Worm (Caenorhabditis elegans) whole organism, mixed stage, embryonic: ENCODE results near the gene capg-2.

ENCODE experiments used
- flh-1 ChIP-seq: fragments of 200-800 bp; sonication (Bioruptor generic); optimal IDR thresholded peaks from 2 replicates; lab custom pipeline; 2018; ENCODE audit warnings: mild to moderate bottlenecking, missing genetic modification characterization, moderate library complexity, missing compliant biosample characterization
- ham-2 ChIP-seq: fragments of 200-800 bp; sonication (Bioruptor generic); optimal IDR thresholded peaks from 2 replicates; lab custom pipeline; 2018; ENCODE audit warnings: mild to moderate bottlenecking, missing genetic modification characterization, missing compliant biosample characterization
- lin-13 ChIP-seq: fragments of 150-350 bp; optimal IDR thresholded peaks from 2 replicates; lab custom pipeline; 2014; ENCODE audit warnings: missing biosample characterization, missing genetic modification characterization
- nhr-237 ChIP-seq: fragments of 150-350 bp; optimal IDR thresholded peaks from 2 replicates; lab custom pipeline; 2014; ENCODE audit warnings: missing biosample characterization, missing genetic modification characterization
- snpc-4 ChIP-seq: fragments of 150-350 bp; optimal IDR thresholded peaks from 2 replicates; lab custom pipeline; 2014; ENCODE audit warnings: missing biosample characterization, missing genetic modification characterization
- unc-62 ChIP-seq: fragments of 150-350 bp; optimal IDR thresholded peaks from 2 replicates; lab custom pipeline; 2014; ENCODE audit warnings: missing biosample characterization, missing genetic modification reagents, missing genetic modification characterization
- zip-8 ChIP-seq: fragments of 150-350 bp; optimal IDR thresholded peaks from 2 replicates; lab custom pipeline; 2014; ENCODE audit warnings: missing biosample characterization, missing genetic modification characterization
- ztf-11 ChIP-seq: fragments of 150-350 bp; optimal IDR thresholded peaks from 2 replicates; lab custom pipeline; 2014; ENCODE audit warnings: missing biosample characterization, missing genetic modification characterization

DNA sequence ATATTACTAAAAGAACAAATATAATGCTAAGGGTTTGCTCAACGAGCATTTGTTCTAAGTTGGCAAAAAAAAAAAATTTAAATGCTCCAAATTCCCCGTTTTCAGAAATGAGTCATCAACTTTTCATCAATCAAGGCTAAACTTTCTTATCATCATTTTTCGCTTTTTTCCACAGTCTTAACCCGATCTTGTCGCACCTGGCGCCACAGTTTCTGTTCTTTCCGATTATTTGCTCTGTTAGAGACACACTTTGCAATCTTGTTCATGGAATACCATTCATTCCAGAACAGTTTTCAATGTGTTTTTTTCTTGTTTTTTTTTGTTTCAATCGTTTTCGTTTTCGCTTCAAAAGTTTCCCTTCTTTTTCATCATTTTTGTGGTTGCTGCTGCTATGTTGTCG, 26.5 kb downstream of the capg-2 start:
- no peak for TF ChIP-seq unc-62 (GFP tag; lab: Kevin White, UChicago)
- TF ChIP-seq zip-8 (tag; lab: Kevin White, UChicago) = no peak
- TF ChIP-seq nhr-237 (tag; lab: Kevin White, UChicago) = no peak
- TF ChIP-seq ztf-11 (tag; lab: Kevin White, UChicago) = no peak
- no peak for TF ChIP-seq lin-13 (tag; lab: Kevin White, UChicago)
- TF ChIP-seq ham-2 = no peak
- TF ChIP-seq flh-1 (GFP tag; lab: Kevin White, UChicago) = no peak
- no peak for TF ChIP-seq snpc-4 (tag; lab: Kevin White, UChicago)
